Worm (Caenorhabditis elegans): ENCODE measurements around the gene ceh-36.

ce11 chrX:14145634-14146033 lies 40.7 kb downstream of the ceh-36 start:
- no peak for TF ChIP-seq ama-1 (optimal IDR thresholded peaks at IDR 0.05)
- no peak for TF ChIP-seq aly-2 (tag; optimal IDR thresholded peaks at IDR 0.05)
- no peak for TF ChIP-seq ZK546.5 (tag; optimal IDR thresholded peaks at IDR 0.05)
- TF ChIP-seq alr-1 (tag; optimal IDR thresholded peaks at IDR 0.05) = no peak
- no peak for TF ChIP-seq nhr-11 (tag; optimal IDR thresholded peaks at IDR 0.05)
- TF ChIP-seq nhr-129 (tag; optimal IDR thresholded peaks at IDR 0.05) = peak; percentile 35
- TF ChIP-seq lin-39 (tag; optimal IDR thresholded peaks at IDR 0.05) = no peak
- TF ChIP-seq nhr-10 (tag; optimal IDR thresholded peaks at IDR 0.05) = no peak
- no peak for TF ChIP-seq ztf-11 (tag; optimal IDR thresholded peaks at IDR 0.05)
- no peak for TF ChIP-seq fos-1 (tag; optimal IDR thresholded peaks at IDR 0.05)
- no peak for TF ChIP-seq mdl-1 (tag; optimal IDR thresholded peaks at IDR 0.05)
- no peak for TF ChIP-seq nhr-12 (tag; optimal IDR thresholded peaks at IDR 0.05)
